Fruit fly (Drosophila melanogaster): ENCODE measurements around the gene PlexA.

Gene PlexA

dm6 chr4:1051271-1051670 lies 24.4 kb upstream of the PlexA start:
- peak; percentile 42 for TF ChIP-seq Hr83 (GFP tag; optimal IDR thresholded peaks at IDR 0.05; ENCODE audit: poor library complexity, severe bottlenecking)
- no peak for TF ChIP-seq Dif (GFP tag; optimal IDR thresholded peaks at IDR 0.05; ENCODE audit: partially characterized antibody)
- no peak for TF ChIP-seq OdsH (GFP tag; optimal IDR thresholded peaks at IDR 0.05)
- peak; percentile 13 for TF ChIP-seq Hnf4 (GFP tag; optimal IDR thresholded peaks at IDR 0.05)
- no peak for TF ChIP-seq HLH106 (tag; optimal IDR thresholded peaks at IDR 0.05)
- TF ChIP-seq CG9705 (GFP tag; optimal IDR thresholded peaks at IDR 0.05) = no peak
- no peak for TF ChIP-seq dsf (GFP tag; optimal IDR thresholded peaks at IDR 0.05; ENCODE audit: borderline replicate concordance)
- TF ChIP-seq N (GFP tag; optimal IDR thresholded peaks at IDR 0.05) = peak; percentile 33
- no peak for TF ChIP-seq Hr78 (GFP tag; optimal IDR thresholded peaks at IDR 0.05)
- peak; percentile 73 for TF ChIP-seq woc (GFP tag; optimal IDR thresholded peaks at IDR 0.05)
- no peak for TF ChIP-seq foxo (GFP tag; optimal IDR thresholded peaks at IDR 0.05)
- TF ChIP-seq lola (GFP tag; optimal IDR thresholded peaks at IDR 0.05) = no peak
- no peak for TF ChIP-seq dmrt93B (GFP tag; optimal IDR thresholded peaks at IDR 0.05)
- TF ChIP-seq tai (GFP tag; optimal IDR thresholded peaks at IDR 0.05) = no peak
- TF ChIP-seq CrebA (GFP tag; optimal IDR thresholded peaks at IDR 0.05; ENCODE audit: borderline replicate concordance) = no peak
- TF ChIP-seq rgr (GFP tag; optimal IDR thresholded peaks at IDR 0.05) = no peak
- TF ChIP-seq Sp1 (GFP tag; optimal IDR thresholded peaks at IDR 0.05) = no peak
- no peak for TF ChIP-seq Abd-B (GFP tag; optimal IDR thresholded peaks at IDR 0.05)
- no peak for TF ChIP-seq sage (GFP tag; optimal IDR thresholded peaks at IDR 0.05)
- no peak for TF ChIP-seq brk (GFP tag; optimal IDR thresholded peaks at IDR 0.05)
- no peak for TF ChIP-seq psq (GFP tag; optimal IDR thresholded peaks at IDR 0.05)
- TF ChIP-seq fru (GFP tag; optimal IDR thresholded peaks at IDR 0.05) = no peak
- no peak for TF ChIP-seq ey (GFP tag; optimal IDR thresholded peaks at IDR 0.05)
- no peak for TF ChIP-seq Dfd (GFP tag; optimal IDR thresholded peaks at IDR 0.05)
- TF ChIP-seq GATAd (GFP tag; optimal IDR thresholded peaks at IDR 0.05) = no peak
- TF ChIP-seq Rel (GFP tag; optimal IDR thresholded peaks at IDR 0.05) = no peak
- TF ChIP-seq Rel (tag; optimal IDR thresholded peaks at IDR 0.05) = no peak
- no peak for TF ChIP-seq Vsx2 (GFP tag; optimal IDR thresholded peaks at IDR 0.05; ENCODE audit: partially characterized antibody)
- TF ChIP-seq br (GFP tag; optimal IDR thresholded peaks at IDR 0.05) = no peak
- TF ChIP-seq h (GFP tag; optimal IDR thresholded peaks at IDR 0.05) = no peak
- TF ChIP-seq sv (GFP tag; optimal IDR thresholded peaks at IDR 0.05) = no peak
- TF ChIP-seq usp (GFP tag; optimal IDR thresholded peaks at IDR 0.05) = no peak

DNA sequence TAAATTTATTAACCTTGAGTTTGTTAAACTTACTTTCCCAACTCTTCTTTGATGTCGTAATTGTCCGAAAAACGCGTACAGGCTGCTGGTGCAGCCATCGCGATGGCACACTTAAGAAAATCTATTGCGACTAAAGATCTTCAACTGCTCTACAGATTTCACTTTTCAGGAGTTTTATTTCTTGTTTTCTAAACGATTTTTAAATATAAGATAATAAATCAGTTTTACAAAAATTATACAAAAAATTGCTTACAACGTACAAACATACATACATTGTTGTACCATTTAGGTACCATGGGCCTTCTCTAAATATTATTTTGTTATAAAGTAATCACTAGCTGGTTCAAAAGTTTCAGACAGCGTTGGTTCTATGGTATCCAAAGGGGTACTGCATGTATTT lies 23.5 kb upstream of the PlexA start:
- TF ChIP-seq sage (GFP tag; optimal IDR thresholded peaks at IDR 0.05) = no peak
- TF ChIP-seq CG9705 (GFP tag; optimal IDR thresholded peaks at IDR 0.05) = no peak
- TF ChIP-seq pan (optimal IDR thresholded peaks at IDR 0.05) = no peak
- TF ChIP-seq rgr (GFP tag; optimal IDR thresholded peaks at IDR 0.05) = no peak
- TF ChIP-seq jim (GFP tag; optimal IDR thresholded peaks at IDR 0.05) = no peak
- no peak for TF ChIP-seq foxo (GFP tag; optimal IDR thresholded peaks at IDR 0.05)
- TF ChIP-seq h (GFP tag; optimal IDR thresholded peaks at IDR 0.05) = no peak
- no peak for TF ChIP-seq Jra (GFP tag; optimal IDR thresholded peaks at IDR 0.05)
- no peak for TF ChIP-seq usp (GFP tag; optimal IDR thresholded peaks at IDR 0.05)
- no peak for TF ChIP-seq CG32264 (GFP tag; optimal IDR thresholded peaks at IDR 0.05)
- TF ChIP-seq fru (GFP tag; optimal IDR thresholded peaks at IDR 0.05) = no peak
- no peak for TF ChIP-seq woc (GFP tag; optimal IDR thresholded peaks at IDR 0.05)
- TF ChIP-seq N (GFP tag; optimal IDR thresholded peaks at IDR 0.05) = no peak
- TF ChIP-seq Dfd (GFP tag; optimal IDR thresholded peaks at IDR 0.05) = no peak
- no peak for TF ChIP-seq Hnf4 (GFP tag; optimal IDR thresholded peaks at IDR 0.05)

dm6 chr4:1032610-1033297 lies 5.9 kb upstream of the PlexA start:
- TF ChIP-seq sv (GFP tag; optimal IDR thresholded peaks at IDR 0.05) = no peak
- TF ChIP-seq usp (GFP tag; optimal IDR thresholded peaks at IDR 0.05) = no peak
- no peak for TF ChIP-seq Dif (GFP tag; optimal IDR thresholded peaks at IDR 0.05; ENCODE audit: partially characterized antibody)
- no peak for TF ChIP-seq GATAd (GFP tag; optimal IDR thresholded peaks at IDR 0.05)
- no peak for TF ChIP-seq fru (GFP tag; optimal IDR thresholded peaks at IDR 0.05)
- no peak for TF ChIP-seq dmrt93B (GFP tag; optimal IDR thresholded peaks at IDR 0.05)
- no peak for TF ChIP-seq rgr (GFP tag; optimal IDR thresholded peaks at IDR 0.05)
- TF ChIP-seq Hnf4 (GFP tag; optimal IDR thresholded peaks at IDR 0.05) = no peak
- TF ChIP-seq Myc (optimal IDR thresholded peaks at IDR 0.05) = no peak
- TF ChIP-seq h (GFP tag; optimal IDR thresholded peaks at IDR 0.05) = no peak
- no peak for TF ChIP-seq CG32264 (GFP tag; optimal IDR thresholded peaks at IDR 0.05)
- TF ChIP-seq dsf (GFP tag; optimal IDR thresholded peaks at IDR 0.05; ENCODE audit: borderline replicate concordance) = no peak
- TF ChIP-seq br (GFP tag; optimal IDR thresholded peaks at IDR 0.05) = no peak
- TF ChIP-seq lola (GFP tag; optimal IDR thresholded peaks at IDR 0.05) = no peak
- no peak for TF ChIP-seq CG9705 (GFP tag; optimal IDR thresholded peaks at IDR 0.05)
- TF ChIP-seq Rel (GFP tag; optimal IDR thresholded peaks at IDR 0.05) = no peak
- no peak for TF ChIP-seq Rel (tag; optimal IDR thresholded peaks at IDR 0.05)

Data from whole organism, wandering third instar larva.